Worm (Caenorhabditis elegans): ENCODE data around the gene dpy-27.

The dpy-27 gene

DNA sequence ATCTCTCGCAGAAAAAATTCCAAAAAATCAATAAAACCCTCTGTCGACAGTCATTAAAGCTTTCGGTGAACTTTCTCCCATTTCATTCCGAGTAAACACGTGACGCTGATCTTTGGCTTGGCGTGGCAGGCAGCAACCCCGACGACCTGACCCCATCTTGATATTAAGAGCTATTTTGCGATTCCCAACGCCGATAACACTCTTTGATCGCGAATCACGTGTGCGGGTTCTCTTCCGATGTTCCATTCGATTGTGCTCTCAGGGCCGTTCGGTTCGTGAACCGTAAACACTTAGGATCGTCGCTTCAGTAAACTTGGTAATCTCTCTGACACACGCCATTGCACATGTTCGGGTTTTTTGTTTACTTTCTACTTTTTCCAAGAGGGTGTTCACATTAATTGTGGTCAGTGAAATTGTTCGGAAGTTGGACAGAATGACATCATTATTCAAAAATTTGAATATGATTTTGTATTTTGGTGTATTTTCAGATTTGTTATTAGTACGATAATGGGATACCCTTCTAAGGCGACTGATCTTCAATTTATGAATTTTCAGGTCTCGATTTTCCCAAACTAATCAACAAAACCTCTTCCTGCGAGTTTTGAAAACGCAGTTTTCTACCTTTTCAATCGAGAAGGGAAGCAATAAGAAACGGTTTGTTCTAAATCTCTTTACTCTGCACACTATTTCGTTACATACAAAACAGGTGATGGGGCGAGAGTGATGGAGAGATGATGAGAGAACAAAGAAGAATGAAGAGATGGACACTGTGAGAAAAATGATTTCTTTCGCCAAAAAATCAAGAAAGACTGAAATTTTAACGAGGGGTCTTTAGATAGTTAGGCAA is 22.1 kb downstream of the dpy-27 start:
- TF ChIP-seq snpc-4 (GFP tag; optimal IDR thresholded peaks at IDR 0.05) (no peak), snpc-4 (tag; optimal IDR thresholded peaks at IDR 0.05) (peak in 1 of 4 experiments; percentile 18), C06A6.2 (GFP tag; conservative IDR thresholded peaks at IDR 0.05) (peak; percentile 24; the same call in 1 of the 2 replicates), rpc-1 (optimal IDR thresholded peaks at IDR 0.05) (no peak), rpc-1 (tag; optimal IDR thresholded peaks at IDR 0.05) (no peak), ZK185.1 (tag; optimal IDR thresholded peaks at IDR 0.05; ENCODE audit: poor library complexity, severe bottlenecking) (no peak), cebp-2 (GFP tag; IDR thresholded peaks at IDR 0.05) (no peak), ekl-4 (GFP tag; IDR thresholded peaks at IDR 0.05) (0 out of 2 replicates have a peak, but pooled peaks have one; percentile 40), atf-7 (tag; optimal IDR thresholded peaks at IDR 0.05) (peak; percentile 12), attf-3 (GFP tag; conservative IDR thresholded peaks at IDR 0.05) (no peak), chd-7 (tag; optimal IDR thresholded peaks at IDR 0.05) (peak; percentile 24), ztf-6 (GFP tag; IDR thresholded peaks at IDR 0.05) (no peak), tbx-9 (tag; optimal IDR thresholded peaks at IDR 0.05; ENCODE audit: borderline replicate concordance) (no peak), D2030.7 (GFP tag; IDR thresholded peaks at IDR 0.05) (no peak), ama-1 (optimal IDR thresholded peaks at IDR 0.05) (no peak), ama-1 (GFP tag; optimal IDR thresholded peaks at IDR 0.05) (no peak), gei-17 (GFP tag; optimal IDR thresholded peaks at IDR 0.05) (no peak), hrde-1 (tag; optimal IDR thresholded peaks at IDR 0.05; ENCODE audit: borderline replicate concordance) (no peak), lag-1 (GFP tag; IDR thresholded peaks at IDR 0.05) (0 out of 2 replicates have a peak, but pooled peaks have one; percentile 6), pha-4 (tag; optimal IDR thresholded peaks at IDR 0.05) (peak; percentile 35), sea-2 (GFP tag; IDR thresholded peaks at IDR 0.05) (no peak), madf-8 (GFP tag; conservative IDR thresholded peaks at IDR 0.05) (no peak), nhr-27 (tag; optimal IDR thresholded peaks at IDR 0.05) (no peak), K12H6.12 (tag; optimal IDR thresholded peaks at IDR 0.05) (peak; percentile 32), Y67H2A.10 (GFP tag; conservative IDR thresholded peaks at IDR 0.05) (no peak), Y53G8AR.9 (GFP tag; conservative IDR thresholded peaks at IDR 0.05) (0 out of 2 replicates have a peak, but pooled peaks have one; percentile 18), ceh-27 (GFP tag; optimal IDR thresholded peaks at IDR 0.05) (no peak), somi-1 (GFP tag; optimal IDR thresholded peaks at IDR 0.05) (no peak), ccch-3 (GFP tag; optimal IDR thresholded peaks at IDR 0.05) (no peak), C17E4.6 (GFP tag; IDR thresholded peaks at IDR 0.05) (no peak), rec-8 (tag; optimal IDR thresholded peaks at IDR 0.05) (no peak), zfh-2 (GFP tag; conservative IDR thresholded peaks at IDR 0.05) (peak; percentile 72; the same call in 1 of the 2 replicates), mcd-1 (GFP tag; IDR thresholded peaks at IDR 0.05) (0 out of 2 replicates have a peak, but pooled peaks have one; percentile 12), unc-62 (GFP tag; optimal IDR thresholded peaks at IDR 0.05) (no peak), F22D6.2 (tag; optimal IDR thresholded peaks at IDR 0.05) (no peak), snpc-1.1 (tag; optimal IDR thresholded peaks at IDR 0.05; ENCODE audit: insufficient read depth) (no peak), hlh-26 (GFP tag; conservative IDR thresholded peaks at IDR 0.05) (no peak), him-1 (tag; optimal IDR thresholded peaks at IDR 0.05) (no peak), pbrm-1 (GFP tag; IDR thresholded peaks at IDR 0.05) (no peak), madf-10 (tag; optimal IDR thresholded peaks at IDR 0.05) (no peak), aptf-2 (GFP tag; conservative IDR thresholded peaks at IDR 0.05) (no peak), hmg-1.2 (GFP tag; IDR thresholded peaks at IDR 0.05) (peak; percentile 67), T26A5.8 (tag; optimal IDR thresholded peaks at IDR 0.05) (no peak), egl-44 (GFP tag; IDR thresholded peaks at IDR 0.05) (no peak), mxl-1 (tag; optimal IDR thresholded peaks at IDR 0.05) (no peak), B0261.1 (tag; optimal IDR thresholded peaks at IDR 0.05) (no peak), egl-18 (GFP tag; IDR thresholded peaks at IDR 0.05) (no peak), sdz-38 (tag; optimal IDR thresholded peaks at IDR 0.05) (no peak)
